Fruit fly (Drosophila melanogaster): ENCODE results near the gene tctn.

Gene tctn

DNA sequence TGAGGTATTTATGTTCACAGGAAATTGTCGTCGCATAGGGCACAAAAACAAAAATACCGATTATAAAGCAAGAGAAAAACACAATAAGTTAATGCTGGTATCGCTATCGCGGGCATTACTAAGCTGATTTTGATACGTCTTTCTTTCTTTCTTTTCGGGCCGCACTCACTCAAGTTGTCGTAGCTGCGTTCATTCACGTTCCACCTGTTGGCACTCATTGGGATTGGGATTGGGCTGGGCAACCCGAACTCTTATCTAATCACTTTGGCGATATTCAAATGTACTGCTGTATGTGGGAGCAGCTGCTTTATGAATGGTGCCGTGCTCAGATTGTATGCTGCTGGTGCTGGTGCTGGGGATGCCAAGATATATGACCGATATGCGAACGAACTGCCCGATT is 45.8 kb downstream of the tctn start:
- TF ChIP-seq Snoo (tag; optimal IDR thresholded peaks at IDR 0.05) (no peak), fd96Ca (GFP tag; IDR thresholded peaks at IDR 0.05) (no peak), CG15710 (tag; optimal IDR thresholded peaks at IDR 0.05) (no peak), CG10348 (GFP tag; IDR thresholded peaks at IDR 0.05) (no peak), CG9948 (tag; optimal IDR thresholded peaks at IDR 0.05) (no peak), D1 (tag; optimal IDR thresholded peaks at IDR 0.05) (no peak)

DNA sequence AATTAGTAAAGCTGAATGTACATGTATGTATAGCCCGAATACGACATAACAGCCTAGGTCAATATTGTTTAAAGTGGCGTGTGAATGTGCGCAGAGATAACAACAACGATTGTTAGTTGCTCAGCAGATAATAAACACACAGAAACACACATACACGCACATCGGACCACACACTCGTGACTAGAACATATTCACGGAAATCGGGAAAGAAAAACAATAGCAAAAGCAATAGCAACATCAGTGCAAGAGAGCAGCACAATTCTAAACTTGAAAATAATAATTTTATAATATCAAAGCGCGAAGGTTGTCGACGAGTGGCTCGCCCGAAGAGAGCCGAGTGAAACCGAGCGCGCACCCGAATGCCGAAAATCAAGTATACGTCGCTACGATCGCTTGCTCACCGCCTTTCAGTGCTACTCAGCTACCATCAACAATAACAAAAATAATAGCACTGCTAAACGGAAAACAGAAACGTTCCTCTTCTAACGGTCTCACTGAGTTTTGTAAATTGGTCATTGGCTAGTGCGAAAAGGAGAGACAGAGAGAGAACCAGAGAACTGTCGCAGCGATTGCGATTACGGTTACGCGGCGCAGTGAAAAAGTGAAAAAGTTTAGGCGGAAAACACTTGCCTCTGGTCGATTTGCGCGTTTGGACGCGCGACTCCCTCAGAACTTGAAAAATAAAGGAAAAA is 47.4 kb downstream of the tctn start:
- TF ChIP-seq CG14655 (GFP tag; optimal IDR thresholded peaks at IDR 0.05) (no peak), CG8159 (tag; optimal IDR thresholded peaks at IDR 0.05) (no peak), rn (GFP tag; IDR thresholded peaks at IDR 0.05) (no peak), Snoo (tag; optimal IDR thresholded peaks at IDR 0.05) (no peak), D1 (tag; optimal IDR thresholded peaks at IDR 0.05) (no peak), CG12605 (GFP tag; IDR thresholded peaks at IDR 0.05) (no peak), gl (tag; optimal IDR thresholded peaks at IDR 0.05) (no peak), CG4496 (GFP tag; IDR thresholded peaks at IDR 0.05) (no peak), EcR (GFP tag; optimal IDR thresholded peaks at IDR 0.05) (no peak), CG13204 (GFP tag; optimal IDR thresholded peaks at IDR 0.05) (no peak), CG8301 (tag; optimal IDR thresholded peaks at IDR 0.05) (no peak), CG17806 (tag; optimal IDR thresholded peaks at IDR 0.05) (no peak)

- no peak for TF ChIP-seq CG15710 (tag; optimal IDR thresholded peaks at IDR 0.05)
- no peak for TF ChIP-seq D1 (tag; optimal IDR thresholded peaks at IDR 0.05)
- no peak for TF ChIP-seq EcR (GFP tag; optimal IDR thresholded peaks at IDR 0.05)
Observed at dm6 chr2L:6082157-6082645, 48.2 kb downstream of the tctn start, which contains the start of gene Kr-h1. Kr-h1 (plus strand) TSS chr2L:6082603.

DNA sequence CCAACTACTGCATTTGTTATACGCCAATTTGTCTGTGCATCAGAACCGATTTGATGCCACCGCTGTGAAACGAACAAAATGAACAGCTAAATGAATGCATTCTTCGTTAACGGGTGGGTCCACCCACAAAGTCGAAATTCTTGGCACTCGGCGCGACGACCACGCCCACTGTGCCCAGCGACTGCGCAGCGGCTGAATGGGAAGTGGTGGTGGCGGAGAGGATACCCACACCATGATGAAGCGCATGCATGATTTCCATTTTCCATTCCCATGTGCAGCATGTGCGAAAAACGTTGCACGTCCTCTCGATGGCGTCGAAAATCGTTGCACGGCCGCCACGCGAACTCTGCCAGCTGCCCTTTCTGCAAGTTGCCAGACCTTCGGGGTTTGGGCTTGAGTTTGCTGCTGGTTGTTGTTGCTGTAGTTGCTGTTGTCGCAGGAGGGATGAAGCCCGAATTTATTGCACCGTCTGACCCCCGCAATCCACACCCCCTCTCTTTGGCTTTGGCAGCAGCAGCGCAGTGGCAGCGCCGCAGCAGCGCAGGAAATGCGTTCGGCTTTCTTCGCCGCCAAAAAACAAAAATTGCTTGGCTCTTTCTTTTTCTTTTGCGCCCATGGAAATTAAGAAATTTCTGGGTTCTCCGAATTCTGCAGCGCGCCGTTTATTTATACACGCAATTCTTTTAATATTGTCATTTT is 49.2 kb downstream of the tctn start:
- TF ChIP-seq EcR (GFP tag; optimal IDR thresholded peaks at IDR 0.05) (peak; percentile 60), Pif1B (GFP tag; optimal IDR thresholded peaks at IDR 0.05) (no peak), CG32121 (GFP tag; IDR thresholded peaks at IDR 0.05) (no peak), CG34367 (tag; optimal IDR thresholded peaks at IDR 0.05) (no peak), CG10348 (GFP tag; IDR thresholded peaks at IDR 0.05) (no peak), Snoo (tag; optimal IDR thresholded peaks at IDR 0.05) (peak; percentile 30), CG4496 (GFP tag; IDR thresholded peaks at IDR 0.05) (peak; percentile 42; the same call in 1 of the 3 replicates), D1 (tag; optimal IDR thresholded peaks at IDR 0.05) (no peak)

DNA sequence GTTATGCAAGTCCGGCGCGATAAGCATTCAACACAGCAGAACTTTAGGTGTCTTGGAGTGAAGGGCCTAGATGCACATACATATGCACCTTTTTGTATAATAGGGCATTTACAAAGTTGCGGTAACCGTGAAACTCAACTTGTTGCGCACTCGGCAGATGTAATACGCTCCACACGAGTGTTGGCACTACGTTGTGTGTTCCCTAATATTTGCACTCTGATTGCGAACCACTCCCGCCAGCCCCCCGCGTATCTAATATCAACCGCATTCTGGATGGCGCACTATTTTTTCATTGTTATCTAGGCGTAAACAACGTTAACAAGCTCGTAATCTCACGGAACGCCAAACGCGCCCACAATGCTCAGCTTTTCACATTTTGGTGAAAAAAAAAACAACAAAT is 50.1 kb downstream of the tctn start:
- TF ChIP-seq CG32121 (GFP tag; IDR thresholded peaks at IDR 0.05), result no peak
- 0 out of 3 replicates have a peak, but pooled peaks have one; percentile 23 for TF ChIP-seq fd96Ca (GFP tag; IDR thresholded peaks at IDR 0.05)
- 0 out of 3 replicates have a peak, but pooled peaks have one; percentile 38 for TF ChIP-seq CG4496 (GFP tag; IDR thresholded peaks at IDR 0.05)

DNA sequence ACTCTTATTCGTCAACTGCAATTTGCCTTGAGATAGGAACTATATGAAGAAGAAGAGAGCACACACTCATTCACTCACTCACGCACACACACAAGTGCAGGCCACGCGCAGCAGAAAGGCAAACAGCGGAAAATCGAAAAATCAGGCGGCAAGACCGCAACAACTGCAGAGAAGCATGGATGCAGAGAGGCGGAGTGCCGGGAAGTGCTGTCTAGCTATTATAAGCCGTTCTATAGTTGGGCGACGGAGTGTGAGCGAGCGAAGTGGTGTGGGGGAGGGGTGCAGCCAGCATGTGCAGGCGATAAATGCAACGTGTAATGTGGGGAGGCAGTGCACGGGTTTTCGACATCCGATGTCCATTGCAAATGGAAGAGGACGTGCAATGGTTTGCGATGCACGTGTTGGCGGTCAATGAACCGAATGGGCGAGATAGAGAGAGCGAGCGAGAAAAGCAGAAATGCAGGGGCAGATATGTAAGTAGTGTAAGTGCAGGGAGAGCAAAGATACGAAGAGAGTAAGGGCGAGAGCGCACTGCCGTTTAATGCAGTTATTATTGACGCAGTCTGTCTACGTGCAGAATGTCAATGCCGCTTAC is 51.6 kb downstream of the tctn start:
- no peak for TF ChIP-seq Pif1B (GFP tag; optimal IDR thresholded peaks at IDR 0.05)
- TF ChIP-seq CG14655 (GFP tag; optimal IDR thresholded peaks at IDR 0.05), result no peak
- TF ChIP-seq rn (GFP tag; IDR thresholded peaks at IDR 0.05), result no peak
- no peak for TF ChIP-seq CG8159 (tag; optimal IDR thresholded peaks at IDR 0.05)
- no peak for TF ChIP-seq D1 (tag; optimal IDR thresholded peaks at IDR 0.05)
- TF ChIP-seq Pif1A (GFP tag; optimal IDR thresholded peaks at IDR 0.05), result no peak
- peak; percentile 5 for TF ChIP-seq CG8301 (tag; optimal IDR thresholded peaks at IDR 0.05)
- no peak for TF ChIP-seq CG10348 (GFP tag; IDR thresholded peaks at IDR 0.05)
- peak; percentile 47; the same call in 1 of the 2 replicates for TF ChIP-seq Ets98B (GFP tag; IDR thresholded peaks at IDR 0.05)
- TF ChIP-seq CG4496 (GFP tag; IDR thresholded peaks at IDR 0.05), result peak; percentile 57
- TF ChIP-seq gl (tag; optimal IDR thresholded peaks at IDR 0.05), result peak; percentile 1
- TF ChIP-seq CG15710 (tag; optimal IDR thresholded peaks at IDR 0.05), result no peak
- no peak for TF ChIP-seq CG17806 (tag; optimal IDR thresholded peaks at IDR 0.05)
- peak; percentile 29; the same call in 1 of the 3 replicates for TF ChIP-seq fd96Ca (GFP tag; IDR thresholded peaks at IDR 0.05)
- peak; percentile 56 for TF ChIP-seq Snoo (tag; optimal IDR thresholded peaks at IDR 0.05)
- TF ChIP-seq EcR (GFP tag; optimal IDR thresholded peaks at IDR 0.05), result peak; percentile 100
- no peak for TF ChIP-seq CG9948 (tag; optimal IDR thresholded peaks at IDR 0.05)
- peak; percentile 75 for TF ChIP-seq CG32121 (GFP tag; IDR thresholded peaks at IDR 0.05)
- TF ChIP-seq CG12605 (GFP tag; IDR thresholded peaks at IDR 0.05), result no peak
- no peak for TF ChIP-seq CG34367 (tag; optimal IDR thresholded peaks at IDR 0.05)
- peak; percentile 72 for TF ChIP-seq CG13204 (GFP tag; optimal IDR thresholded peaks at IDR 0.05)
